Worm (Caenorhabditis elegans): ENCODE measurements around the gene R03D7.2.

R03D7.2 gene

ce11 chrII:10950107-10950679 is 15.2 kb upstream of the R03D7.2 start, which contains the start of gene gst-5 (continued):
- TF ChIP-seq egl-27 (tag; optimal IDR thresholded peaks at IDR 0.05) (peak in 1 of 2 experiments; percentile 13), nhr-20 (tag; optimal IDR thresholded peaks at IDR 0.05) (peak; percentile 68), nhr-47 (tag; optimal IDR thresholded peaks at IDR 0.05) (peak; percentile 50), ets-5 (GFP tag; IDR thresholded peaks at IDR 0.05) (no peak), grh-1 (GFP tag; IDR thresholded peaks at IDR 0.05) (no peak), nhr-85 (tag) (peak; percentile 84), isw-1 (GFP tag; IDR thresholded peaks at IDR 0.05) (peak; percentile 27), nhr-77 (tag; optimal IDR thresholded peaks at IDR 0.05) (peak; percentile 54), rnt-1 (tag; optimal IDR thresholded peaks at IDR 0.05) (peak; percentile 71), unc-62 (GFP tag; optimal IDR thresholded peaks at IDR 0.05) (no peak), nhr-237 (tag; optimal IDR thresholded peaks at IDR 0.05) (peak; percentile 72), C34B4.2 (tag; optimal IDR thresholded peaks at IDR 0.05) (no peak), ama-1 (optimal IDR thresholded peaks at IDR 0.05) (no peak), elt-2 (tag; optimal IDR thresholded peaks at IDR 0.05) (peak; percentile 16), nhr-28 (tag; optimal IDR thresholded peaks at IDR 0.05) (peak; percentile 59), irx-1 (tag; optimal IDR thresholded peaks at IDR 0.05) (peak; percentile 3), lin-15B (tag; optimal IDR thresholded peaks at IDR 0.05) (no peak), nhr-11 (tag; optimal IDR thresholded peaks at IDR 0.05) (peak; percentile 40), nhr-90 (tag; optimal IDR thresholded peaks at IDR 0.05; ENCODE audit: poor library complexity) (peak; percentile 43), ceh-82 (tag; optimal IDR thresholded peaks at IDR 0.05) (peak; percentile 10 to 50 (median 29)), mdl-1 (tag; optimal IDR thresholded peaks at IDR 0.05) (peak in 1 of 2 experiments; percentile 9), unc-98 (GFP tag; IDR thresholded peaks at IDR 0.05) (no peak), lin-35 (GFP tag; optimal IDR thresholded peaks at IDR 0.05) (peak in 1 of 2 experiments; percentile 53), C04F5.9 (tag; optimal IDR thresholded peaks at IDR 0.05) (no peak), lin-39 (tag; optimal IDR thresholded peaks at IDR 0.05) (no peak)

ce11 chrII:10949383-10949782 is 14.4 kb upstream of the R03D7.2 start:
- TF ChIP-seq nhr-20 (tag; optimal IDR thresholded peaks at IDR 0.05) = no peak
- peak; percentile 20 for TF ChIP-seq elt-2 (tag; optimal IDR thresholded peaks at IDR 0.05)
- no peak for TF ChIP-seq lin-15B (tag; optimal IDR thresholded peaks at IDR 0.05)
- peak in 1 of 2 experiments; percentile 2 for TF ChIP-seq lin-35 (GFP tag; optimal IDR thresholded peaks at IDR 0.05)

- TF ChIP-seq jun-1 (tag; optimal IDR thresholded peaks at IDR 0.05) = no peak
- TF ChIP-seq ceh-63 (GFP tag; optimal IDR thresholded peaks at IDR 0.05) = no peak
- no peak for TF ChIP-seq nhr-237 (tag; optimal IDR thresholded peaks at IDR 0.05)
- peak; percentile 14 for TF ChIP-seq blmp-1 (tag; optimal IDR thresholded peaks at IDR 0.05)
- no peak for TF ChIP-seq sptf-1 (tag; optimal IDR thresholded peaks at IDR 0.05)
- TF ChIP-seq C16A3.4 (tag; optimal IDR thresholded peaks at IDR 0.05) = no peak
- no peak for TF ChIP-seq pax-3 (tag; optimal IDR thresholded peaks at IDR 0.05)
- no peak for TF ChIP-seq sup-37 (GFP tag; optimal IDR thresholded peaks at IDR 0.05)
- TF ChIP-seq nhr-20 (tag; optimal IDR thresholded peaks at IDR 0.05) = no peak
- TF ChIP-seq nhr-76 (tag; optimal IDR thresholded peaks at IDR 0.05) = no peak
- no peak for TF ChIP-seq fkh-10 (GFP tag; optimal IDR thresholded peaks at IDR 0.05)
- TF ChIP-seq xbp-1 (tag; optimal IDR thresholded peaks at IDR 0.05) = no peak
- no peak for TF ChIP-seq dsc-1 (tag; optimal IDR thresholded peaks at IDR 0.05)
- no peak for TF ChIP-seq irx-1 (tag; optimal IDR thresholded peaks at IDR 0.05)
- TF ChIP-seq nhr-77 (tag; optimal IDR thresholded peaks at IDR 0.05) = no peak
- no peak for TF ChIP-seq hlh-17 (GFP tag; optimal IDR thresholded peaks at IDR 0.05; ENCODE audit: borderline replicate concordance)
- no peak for TF ChIP-seq unc-130 (tag; optimal IDR thresholded peaks at IDR 0.05)
- TF ChIP-seq rnt-1 (tag; optimal IDR thresholded peaks at IDR 0.05) = no peak
- peak; percentile 20 for TF ChIP-seq nhr-71 (tag; optimal IDR thresholded peaks at IDR 0.05)
- no peak for TF ChIP-seq ceh-82 (tag; optimal IDR thresholded peaks at IDR 0.05)
- no peak for TF ChIP-seq efl-3 (GFP tag; optimal IDR thresholded peaks at IDR 0.05)
- no peak for TF ChIP-seq unc-30 (tag; optimal IDR thresholded peaks at IDR 0.05)
- no peak for TF ChIP-seq lsy-2 (tag; optimal IDR thresholded peaks at IDR 0.05)
- TF ChIP-seq C34B4.2 (tag; optimal IDR thresholded peaks at IDR 0.05) = no peak
- no peak for TF ChIP-seq unc-98 (GFP tag; IDR thresholded peaks at IDR 0.05)
- no peak for TF ChIP-seq snpc-4 (tag; optimal IDR thresholded peaks at IDR 0.05)
- TF ChIP-seq egl-13 (tag; optimal IDR thresholded peaks at IDR 0.05) = no peak
- no peak for TF ChIP-seq nhr-19 (GFP tag; conservative IDR thresholded peaks at IDR 0.05)
- no peak for TF ChIP-seq hlh-4 (tag; optimal IDR thresholded peaks at IDR 0.05)
- no peak for TF ChIP-seq ceh-90 (tag; optimal IDR thresholded peaks at IDR 0.05)
Observed at ce11 chrII:10948236-10949025, 13.4 kb upstream of the R03D7.2 start.
